Worm (Caenorhabditis elegans): ENCODE results near the gene C06E1.9.

Gene C06E1.9

DNA sequence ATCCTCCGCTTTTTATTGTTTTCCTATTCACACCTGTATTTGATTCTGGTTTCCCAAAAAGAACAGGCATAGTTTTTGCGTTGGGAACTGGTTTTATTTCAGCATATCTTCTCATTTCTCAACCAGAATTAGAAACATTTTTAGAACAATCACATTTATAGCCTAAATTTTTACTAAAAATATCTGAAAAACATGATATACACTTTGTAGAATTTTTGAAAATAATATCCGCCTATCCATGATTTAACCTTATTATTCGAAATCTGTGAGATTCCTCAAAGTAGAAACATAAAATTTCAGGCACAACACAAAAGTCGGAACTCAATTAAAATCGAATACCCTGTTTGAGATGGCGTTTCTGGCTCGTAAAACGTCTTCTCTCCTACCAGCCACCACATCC, 48.7 kb downstream of the C06E1.9 start, which contains the start of gene acdh-6:
Gene acdh-6, plus strand, starts transcription at position 301 of the 400 bp plus-strand sequence.
- TF ChIP-seq fkh-6 (tag; optimal IDR thresholded peaks at IDR 0.05) (no peak), dve-1 (tag; optimal IDR thresholded peaks at IDR 0.05) (no peak), syd-9 (tag; optimal IDR thresholded peaks at IDR 0.05) (no peak), pax-1 (tag; optimal IDR thresholded peaks at IDR 0.05) (no peak), dmd-4 (tag; optimal IDR thresholded peaks at IDR 0.05; ENCODE audit: borderline replicate concordance) (no peak), ref-2 (tag; optimal IDR thresholded peaks at IDR 0.05) (no peak), unc-42 (tag; optimal IDR thresholded peaks at IDR 0.05) (no peak), lin-11 (tag; optimal IDR thresholded peaks at IDR 0.05) (no peak), ceh-19 (GFP tag; optimal IDR thresholded peaks at IDR 0.05) (no peak), ceh-18 (tag; optimal IDR thresholded peaks at IDR 0.05) (no peak), Y22D7AL.16 (tag; optimal IDR thresholded peaks at IDR 0.05) (no peak), lim-6 (tag; optimal IDR thresholded peaks at IDR 0.05) (no peak), ceh-2 (tag; optimal IDR thresholded peaks at IDR 0.05) (no peak), tbx-2 (tag; optimal IDR thresholded peaks at IDR 0.05) (no peak), T23F11.4 (GFP tag; optimal IDR thresholded peaks at IDR 0.05) (no peak), rnt-1 (tag; optimal IDR thresholded peaks at IDR 0.05) (no peak), ceh-48 (tag; optimal IDR thresholded peaks at IDR 0.05) (no peak), sox-4 (tag; optimal IDR thresholded peaks at IDR 0.05) (no peak)

DNA sequence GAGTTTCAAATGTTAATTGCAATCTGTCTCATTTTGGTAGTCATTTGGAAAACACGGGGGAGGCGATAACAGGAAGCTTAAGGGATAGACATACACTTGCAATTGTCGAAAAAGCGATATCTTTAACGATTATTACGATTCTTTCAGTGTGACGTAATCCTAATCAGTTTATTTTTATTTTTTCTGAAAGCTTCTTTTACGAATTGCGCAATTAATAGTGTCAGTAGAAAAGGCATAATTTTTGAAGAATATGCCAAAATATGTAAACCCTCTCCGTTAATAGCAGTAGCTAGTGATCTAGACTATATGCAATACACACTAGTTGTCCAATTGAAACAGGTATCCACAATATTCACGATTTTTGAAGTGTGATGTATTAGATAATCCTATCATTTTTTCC, 49.2 kb downstream of the C06E1.9 start:
- TF ChIP-seq hlh-30 (tag; optimal IDR thresholded peaks at IDR 0.05; ENCODE audit: insufficient read depth) (no peak), pax-1 (tag; optimal IDR thresholded peaks at IDR 0.05) (no peak)

DNA sequence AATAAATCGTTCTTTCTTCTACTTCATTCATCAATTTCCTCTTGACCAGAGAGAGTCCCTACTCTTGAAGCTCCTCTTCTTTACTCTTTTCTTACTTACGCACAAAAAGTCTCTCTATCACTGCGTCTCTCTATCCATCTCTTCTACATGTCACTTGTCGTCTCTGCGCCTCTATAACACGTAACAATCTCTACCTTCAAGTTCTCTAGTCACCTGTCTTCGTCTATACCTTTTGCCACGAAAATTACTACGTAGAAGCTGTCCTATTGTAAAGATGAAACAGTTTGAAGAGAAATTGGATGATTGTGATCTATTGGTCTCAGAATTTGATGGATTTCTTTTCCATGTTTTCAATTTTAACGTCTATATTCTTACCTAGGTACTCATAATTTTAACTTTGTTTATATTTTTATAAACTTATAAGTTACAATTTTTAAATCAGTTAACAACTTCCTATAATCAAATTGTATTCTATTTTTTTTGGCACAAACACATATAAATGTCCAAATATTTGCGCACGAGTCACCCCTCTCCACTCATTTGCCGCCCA, 52.7 kb downstream of the C06E1.9 start, which contains the start of gene C02D5.2:
Gene C02D5.2, plus strand, starts transcription at position 500 of the 550 bp plus-strand sequence.
- TF ChIP-seq unc-42 (tag; optimal IDR thresholded peaks at IDR 0.05) (no peak), hlh-30 (tag; optimal IDR thresholded peaks at IDR 0.05; ENCODE audit: insufficient read depth) (peak; percentile 12), ceh-34 (tag; optimal IDR thresholded peaks at IDR 0.05) (peak; percentile 35), nfya-1 (tag; optimal IDR thresholded peaks at IDR 0.05) (peak; percentile 28), unc-55 (GFP tag; optimal IDR thresholded peaks at IDR 0.05) (peak; percentile 97), ceh-31 (tag; optimal IDR thresholded peaks at IDR 0.05) (peak; percentile 12), odd-2 (tag; optimal IDR thresholded peaks at IDR 0.05) (no peak), rnt-1 (tag; optimal IDR thresholded peaks at IDR 0.05) (peak; percentile 19)

Data from whole organism, late embryonic.